Worm (Caenorhabditis elegans) whole organism, L3 larva: Measurements from ENCODE around the gene cest-13.

Experiments
- egl-27 ChIP-seq: sonication (generic microtip); optimal IDR thresholded peaks from 4 replicates; lab custom pipeline; 2017; ENCODE audit warnings: missing biosample characterization, missing genetic modification reagents, missing genetic modification characterization
- fkh-10 ChIP-seq: sonication (generic microtip); optimal IDR thresholded peaks from 2 replicates; lab custom pipeline; 2017; ENCODE audit warnings: missing biosample characterization, missing genetic modification reagents, missing genetic modification characterization
- fkh-2 ChIP-seq: fragments of 150-350 bp; optimal IDR thresholded peaks from 2 replicates; lab custom pipeline; 2014; ENCODE audit warnings: missing biosample characterization, missing genetic modification reagents, missing genetic modification characterization
- lin-15B ChIP-seq: fragments of 150-350 bp; optimal IDR thresholded peaks from 2 replicates; lab custom pipeline; 2014; ENCODE audit warnings: missing biosample characterization, missing genetic modification characterization
- lin-39 ChIP-seq: fragments of 150-350 bp; optimal IDR thresholded peaks from 2 replicates; lab custom pipeline; 2018; ENCODE audit warnings: missing biosample characterization, missing genetic modification reagents, missing genetic modification characterization
- nhr-11 ChIP-seq: fragments of 150-350 bp; optimal IDR thresholded peaks from 2 replicates; lab custom pipeline; 2014; ENCODE audit warnings: missing biosample characterization, missing genetic modification characterization
- nhr-12 ChIP-seq: fragments of 150-350 bp; optimal IDR thresholded peaks from 2 replicates; lab custom pipeline; 2014; ENCODE audit warnings: missing biosample characterization, missing genetic modification characterization
- nhr-25 ChIP-seq: sonication (generic microtip); optimal IDR thresholded peaks from 2 replicates; lab custom pipeline; 2017; ENCODE audit warnings: missing biosample characterization, missing genetic modification characterization
- ztf-4 ChIP-seq: fragments of 150-350 bp; optimal IDR thresholded peaks from 2 replicates; lab custom pipeline; 2014; ENCODE audit warnings: missing biosample characterization, missing genetic modification characterization

- TF ChIP-seq egl-27 (tag; lab: Kevin White, UChicago) (no peak), nhr-11 (tag; lab: Kevin White, UChicago) (no peak), fkh-2 (tag; lab: Kevin White, UChicago) (no peak), ztf-4 (no peak), lin-39 (no peak), lin-15B (tag; lab: Kevin White, UChicago) (no peak), nhr-25 (no peak), fkh-10 (GFP tag; lab: Kevin White, UChicago) (no peak), nhr-12 (no peak)
These were observed 43.7 kb upstream of the cest-13 start for ce11 chrX:13716313-13716712.
